Fruit fly (Drosophila melanogaster) whole organism, embryonic: Measurements from ENCODE around the gene CG4709.

Experiments used
- BEAF-32 ChIP-seq: fragments of 200-800 bp; sonication (Bioruptor generic); optimal IDR thresholded peaks from 3 replicates; lab custom pipeline; 2017; ENCODE audit warnings: missing biosample characterization, missing genetic modification characterization, mild to moderate bottlenecking, moderate library complexity, missing genetic modification reagents
- C15 ChIP-seq: fragments of 200-800 bp; sonication (Bioruptor generic); IDR thresholded peaks from 3 replicates; pipeline ENCODE4 v1.3.6; 2022; ENCODE audit warnings: missing biosample characterization, missing genetic modification characterization
- CG10147 ChIP-seq: fragments of 200-800 bp; sonication (Bioruptor generic); optimal IDR thresholded peaks from 2 replicates; lab custom pipeline; 2019; ENCODE audit warnings: missing biosample characterization, mild to moderate bottlenecking, missing genetic modification characterization, moderate library complexity
- CG10209 ChIP-seq: fragments of 200-800 bp; sonication (Bioruptor generic); optimal IDR thresholded peaks from 3 replicates; lab custom pipeline; 2017; ENCODE audit warnings: missing biosample characterization, mild to moderate bottlenecking, missing genetic modification characterization, missing genetic modification reagents
- CG10267 ChIP-seq: fragments of 200-800 bp; sonication (Bioruptor generic); optimal IDR thresholded peaks from 2 replicates; lab custom pipeline; 2018; ENCODE audit warnings: missing biosample characterization, mild to moderate bottlenecking, missing genetic modification characterization, moderate library complexity
- CG11695 ChIP-seq: fragments of 200-800 bp; sonication (Bioruptor generic); IDR thresholded peaks from 3 replicates; pipeline ENCODE4 v1.3.6; 2022; ENCODE audit warnings: missing biosample characterization, missing genetic modification characterization
- CG11696 ChIP-seq: fragments of 200-800 bp; sonication (Bioruptor generic); IDR thresholded peaks from 2 replicates; pipeline ENCODE4 v1.3.6; 2022; ENCODE audit warnings: missing biosample characterization, missing genetic modification characterization
- CG12219 ChIP-seq: fragments of 200-800 bp; sonication (Bioruptor generic); optimal IDR thresholded peaks from 3 replicates; lab custom pipeline; 2018; ENCODE audit warnings: missing biosample characterization, mild to moderate bottlenecking, missing genetic modification characterization
- CG12236 ChIP-seq: fragments of 200-800 bp; sonication (Bioruptor generic); optimal IDR thresholded peaks from 2 replicates; lab custom pipeline; 2016; ENCODE audit warnings: missing biosample characterization, missing genetic modification characterization
- CG12299 ChIP-seq: fragments of 200-800 bp; sonication (Bioruptor generic); optimal IDR thresholded peaks from 2 replicates; lab custom pipeline; 2018; ENCODE audit warnings: missing biosample characterization, mild to moderate bottlenecking, missing genetic modification characterization
- CG12659 ChIP-seq: fragments of 200-800 bp; sonication (Bioruptor generic); optimal IDR thresholded peaks from 3 replicates; lab custom pipeline; 2017; ENCODE audit warnings: mild to moderate bottlenecking, missing biosample characterization, missing genetic modification reagents, missing genetic modification characterization
- CG13123 ChIP-seq: fragments of 200-800 bp; sonication (Bioruptor generic); optimal IDR thresholded peaks from 2 replicates; lab custom pipeline; 2016; ENCODE audit warnings: missing biosample characterization, missing genetic modification characterization
- CG13624 ChIP-seq: fragments of 200-800 bp; sonication (Bioruptor generic); optimal IDR thresholded peaks from 2 replicates; lab custom pipeline; 2016; ENCODE audit warnings: missing biosample characterization, missing genetic modification characterization
- CG13894 ChIP-seq: fragments of 200-800 bp; sonication (Bioruptor generic); optimal IDR thresholded peaks from 3 replicates; lab custom pipeline; 2018; ENCODE audit warnings: missing biosample characterization, mild to moderate bottlenecking, missing genetic modification characterization, moderate library complexity
- CG14965 ChIP-seq: fragments of 200-800 bp; sonication (Bioruptor generic); optimal IDR thresholded peaks from 2 replicates; lab custom pipeline; 2016; ENCODE audit warnings: missing biosample characterization, missing genetic modification characterization, borderline replicate concordance
- CG1647 ChIP-seq: fragments of 200-800 bp; sonication (Bioruptor generic); optimal IDR thresholded peaks from 3 replicates; lab custom pipeline; 2016; ENCODE audit warnings: missing biosample characterization, missing genetic modification characterization
- CG16813 ChIP-seq: fragments of 200-800 bp; sonication (Bioruptor generic); IDR thresholded peaks from 3 replicates; pipeline ENCODE4 v1.3.6; 2022; ENCODE audit warnings: missing biosample characterization, missing genetic modification characterization; ENCODE audit not compliant: partially characterized antibody
- CG2712 ChIP-seq: fragments of 200-800 bp; optimal IDR thresholded peaks from 3 replicates; lab custom pipeline; 2019; ENCODE audit warnings: missing biosample characterization, mild to moderate bottlenecking, missing genetic modification characterization, moderate library complexity
- CG30431 ChIP-seq: fragments of 200-800 bp; sonication (Bioruptor generic); optimal IDR thresholded peaks from 2 replicates; lab custom pipeline; 2017; ENCODE audit warnings: missing biosample characterization, missing genetic modification characterization
- CG3163 ChIP-seq: fragments of 200-800 bp; sonication (Bioruptor generic); optimal IDR thresholded peaks from 3 replicates; lab custom pipeline; 2016; ENCODE audit warnings: missing biosample characterization, missing genetic modification characterization
- CG4404 ChIP-seq: fragments of 200-800 bp; sonication (Bioruptor generic); IDR thresholded peaks from 2 replicates; pipeline ENCODE4 v1.3.6; 2022; ENCODE audit warnings: missing biosample characterization, missing genetic modification characterization
- CG7987 ChIP-seq: fragments of 200-800 bp; sonication (Bioruptor generic); optimal IDR thresholded peaks from 2 replicates; lab custom pipeline; 2018; ENCODE audit warnings: missing biosample characterization, mild to moderate bottlenecking, missing genetic modification characterization, moderate library complexity
- CG8944 ChIP-seq: fragments of 200-800 bp; sonication (Bioruptor generic); optimal IDR thresholded peaks from 3 replicates; lab custom pipeline; 2016; ENCODE audit warnings: missing biosample characterization, missing genetic modification characterization
- CG9727 ChIP-seq: fragments of 200-800 bp; sonication (Bioruptor generic); optimal IDR thresholded peaks from 3 replicates; lab custom pipeline; 2017; ENCODE audit warnings: missing biosample characterization, mild to moderate bottlenecking, missing genetic modification characterization
- Chrac-16 ChIP-seq: fragments of 200-800 bp; sonication (Bioruptor generic); optimal IDR thresholded peaks from 3 replicates; lab custom pipeline; 2016; ENCODE audit warnings: missing biosample characterization, missing genetic modification characterization
- CkIIα-i1 ChIP-seq: fragments of 200-800 bp; sonication (Bioruptor generic); IDR thresholded peaks from 2 replicates; pipeline ENCODE4 v1.3.6; 2022; ENCODE audit warnings: missing biosample characterization, missing genetic modification characterization
- Deaf1 ChIP-seq: fragments of 200-800 bp; optimal IDR thresholded peaks from 3 replicates; lab custom pipeline; 2019; ENCODE audit warnings: missing biosample characterization, mild to moderate bottlenecking, missing genetic modification characterization, moderate library complexity
- Doc3 ChIP-seq: fragments of 200-800 bp; sonication (Bioruptor generic); IDR thresholded peaks from 3 replicates; pipeline ENCODE4 v1.3.6; 2022; ENCODE audit warnings: missing biosample characterization, missing genetic modification characterization; ENCODE audit not compliant: partially characterized antibody
- HLHmδ ChIP-seq: fragments of 200-800 bp; sonication (Bioruptor generic); optimal IDR thresholded peaks from 2 replicates; lab custom pipeline; 2018; ENCODE audit warnings: missing biosample characterization, mild to moderate bottlenecking, missing genetic modification characterization, moderate library complexity
- Hey ChIP-seq: fragments of 200-800 bp; sonication (Bioruptor generic); optimal IDR thresholded peaks from 3 replicates; lab custom pipeline; 2018; ENCODE audit warnings: missing biosample characterization, mild to moderate bottlenecking, missing genetic modification characterization
- Hsf ChIP-seq: fragments of 200-800 bp; sonication (Bioruptor generic); optimal IDR thresholded peaks from 3 replicates; lab custom pipeline; 2016; ENCODE audit warnings: missing biosample characterization, missing genetic modification characterization
- Lim3 ChIP-seq: fragments of 200-800 bp; sonication (Bioruptor generic); IDR thresholded peaks from 2 replicates; pipeline ENCODE4 v1.3.6; 2022; ENCODE audit warnings: missing biosample characterization, missing genetic modification characterization
- Oaz ChIP-seq: fragments of 200-800 bp; sonication (Bioruptor generic); IDR thresholded peaks from 2 replicates; pipeline ENCODE4 v1.3.6; 2022; ENCODE audit warnings: missing biosample characterization, missing genetic modification characterization
- TFAM ChIP-seq: fragments of 200-800 bp; sonication (Bioruptor generic); optimal IDR thresholded peaks from 2 replicates; lab custom pipeline; 2017; ENCODE audit warnings: missing biosample characterization, missing genetic modification characterization, inconsistent platforms
- al ChIP-seq: fragments of 200-800 bp; sonication (Bioruptor generic); IDR thresholded peaks from 2 replicates; pipeline ENCODE4 v1.3.6; 2022; ENCODE audit warnings: missing biosample characterization, missing genetic modification characterization
- crp ChIP-seq, 2 experiments: fragments of 200-800 bp; sonication (Bioruptor generic); optimal IDR thresholded peaks; 2 replicates in 1 of 2; 3 replicates in 1 of 2; lab custom pipeline; 2017; ENCODE audit warnings: missing biosample characterization in 2 of 2, missing genetic modification characterization in 2 of 2, mild to moderate bottlenecking in 1 of 2, moderate library complexity in 1 of 2
- dysf ChIP-seq: fragments of 200-800 bp; sonication (Bioruptor generic); IDR thresholded peaks from 3 replicates; pipeline ENCODE4 v1.3.6; 2022; ENCODE audit warnings: missing biosample characterization, missing genetic modification characterization
- emc ChIP-seq: fragments of 200-800 bp; sonication (Bioruptor generic); optimal IDR thresholded peaks from 2 replicates; lab custom pipeline; 2016; ENCODE audit warnings: missing biosample characterization, missing genetic modification characterization
- fd64A ChIP-seq: fragments of 200-800 bp; sonication (Bioruptor generic); optimal IDR thresholded peaks from 3 replicates; lab custom pipeline; 2018; ENCODE audit warnings: missing biosample characterization, mild to moderate bottlenecking, missing genetic modification characterization
- her ChIP-seq: fragments of 200-800 bp; sonication (Bioruptor generic); optimal IDR thresholded peaks from 2 replicates; lab custom pipeline; 2016; ENCODE audit warnings: missing biosample characterization, missing genetic modification characterization
- lola ChIP-seq, 3 experiments: fragments of >200 bp in 2 of 3; fragments of 200-800 bp in 1 of 3; sonication (Bioruptor generic) in 1 of 3; optimal IDR thresholded peaks; 2 replicates each; lab custom pipeline; 2017 to 2019; ENCODE audit warnings: missing biosample characterization in 3 of 3, missing genetic modification characterization in 3 of 3, mild to moderate bottlenecking in 1 of 3, moderate library complexity in 1 of 3
- luna ChIP-seq: fragments of 200-800 bp; sonication (Bioruptor generic); optimal IDR thresholded peaks from 2 replicates; lab custom pipeline; 2016; ENCODE audit warnings: missing biosample characterization, missing genetic modification characterization
- repo ChIP-seq: fragments of 200-800 bp; sonication (Bioruptor generic); optimal IDR thresholded peaks from 2 replicates; lab custom pipeline; 2016; ENCODE audit warnings: missing biosample characterization, missing genetic modification characterization
- sim ChIP-seq: fragments of 200-800 bp; sonication (Bioruptor generic); IDR thresholded peaks from 2 replicates; pipeline ENCODE4 v1.3.6; 2022; ENCODE audit warnings: missing biosample characterization, missing genetic modification characterization
- sr ChIP-seq: fragments of 200-800 bp; sonication (Bioruptor generic); IDR thresholded peaks from 3 replicates; pipeline ENCODE4 v1.3.6; 2022; ENCODE audit warnings: missing biosample characterization, missing genetic modification characterization
- trh ChIP-seq: fragments of 200-800 bp; sonication (Bioruptor generic); optimal IDR thresholded peaks from 2 replicates; lab custom pipeline; 2016; ENCODE audit warnings: missing biosample characterization, missing genetic modification characterization
- wdn ChIP-seq: fragments of 200-800 bp; sonication (Bioruptor generic); IDR thresholded peaks from 2 replicates; pipeline ENCODE4 v1.3.6; 2022; ENCODE audit warnings: missing biosample characterization, missing genetic modification characterization
- z ChIP-seq: fragments of 200-800 bp; sonication (Bioruptor generic); IDR thresholded peaks from 3 replicates; pipeline ENCODE4 v1.3.6; 2022; ENCODE audit warnings: missing biosample characterization, missing genetic modification characterization

Gene CG4709

dm6 chr2L:9966983-9967737 lies 13.0 kb downstream of the CG4709 start, which contains the start of the genes Dref and RpL13 (continued):
- TF ChIP-seq repo (peak; percentile 58), CG13624 (peak; percentile 93), Chrac-16 (peak; percentile 58), CG1647 (peak; percentile 66), sr (GFP tag; lab: Robert Waterston, UW) (peak; percentile 85; the same call in 2 of the 3 replicates), CG12299 (tag; lab: Kevin White, UChicago) (peak; percentile 91), Hsf (GFP tag; lab: Kevin White, UChicago) (peak; percentile 81), CG13894 (tag; lab: Kevin White, UChicago) (peak; percentile 85), Oaz (peak; percentile 71), Lim3 (GFP tag; lab: Robert Waterston, UW) (no peak), CG12659 (peak; percentile 95), sim (GFP tag; lab: Robert Waterston, UW) (peak; percentile 76), Doc3 (GFP tag; lab: Robert Waterston, UW) (peak; percentile 67), Deaf1 (peak; percentile 64), CG10209 (peak; percentile 88), TFAM (peak; percentile 41), BEAF-32 (peak; percentile 84), CG8944 (peak; percentile 51), fd64A (GFP tag; lab: Kevin White, UChicago) (peak; percentile 94), CG9727 (GFP tag; lab: Kevin White, UChicago) (peak; percentile 95), wdn (GFP tag; lab: Robert Waterston, UW) (peak; percentile 75), C15 (GFP tag; lab: Robert Waterston, UW) (no peak), CG11695 (GFP tag; lab: Robert Waterston, UW) (peak; percentile 59; the same call in 1 of the 3 replicates), CG2712 (tag; lab: Kevin White, UChicago) (peak; percentile 85), dysf (GFP tag; lab: Robert Waterston, UW) (peak; percentile 73; the same call in 2 of the 3 replicates), HLHmδ (GFP tag; lab: Kevin White, UChicago) (peak; percentile 96), CG13123 (peak; percentile 97), CG4404 (peak; percentile 26; the same call in 1 of the 2 replicates), CG10267 (peak; percentile 94), CkIIα-i1 (peak; percentile 3; the same call in 1 of the 2 replicates), CG16813 (GFP tag; lab: Robert Waterston, UW) (peak; percentile 79), lola (GFP tag; optimal IDR thresholded peaks at IDR 0.05; lab: Kevin White, UChicago) (peak in 1 of 3 experiments; percentile 61), CG14965 (GFP tag; lab: Kevin White, UChicago) (no peak), z (GFP tag; lab: Robert Waterston, UW) (peak; percentile 51; the same call in 1 of the 3 replicates), CG3163 (GFP tag; lab: Kevin White, UChicago) (peak; percentile 70), crp (GFP tag; optimal IDR thresholded peaks at IDR 0.05; lab: Kevin White, UChicago) (peak in 1 of 2 experiments; percentile 51), Hey (tag; lab: Kevin White, UChicago) (peak; percentile 90), trh (peak; percentile 64), al (peak; percentile 68), CG12236 (GFP tag; lab: Kevin White, UChicago) (peak; percentile 86), CG11696 (GFP tag; lab: Robert Waterston, UW) (peak; percentile 72), CG7987 (GFP tag; lab: Kevin White, UChicago) (peak; percentile 99), emc (GFP tag; lab: Kevin White, UChicago) (peak; percentile 79), luna (peak; percentile 79), CG10147 (peak; percentile 81), CG12219 (GFP tag; lab: Kevin White, UChicago) (peak; percentile 87), CG30431 (peak; percentile 49), her (GFP tag; lab: Kevin White, UChicago) (peak; percentile 88)
